Worm (Caenorhabditis elegans): ENCODE data around the gene oac-49.

oac-49 gene

ce11 chrV:19217675-19218074, at the start of gene oac-49:
Gene oac-49, plus strand, starts transcription at chrV:19217975.
- TF ChIP-seq lsy-2 (tag; optimal IDR thresholded peaks at IDR 0.05) (no peak), cnd-1 (tag; optimal IDR thresholded peaks at IDR 0.05) (no peak), M03D4.4 (tag; optimal IDR thresholded peaks at IDR 0.05) (no peak), snpc-4 (tag; optimal IDR thresholded peaks at IDR 0.05) (no peak), nhr-2 (tag; optimal IDR thresholded peaks at IDR 0.05) (no peak), zip-8 (tag; optimal IDR thresholded peaks at IDR 0.05) (no peak), sptf-1 (tag; optimal IDR thresholded peaks at IDR 0.05) (no peak), ceh-43 (GFP tag; optimal IDR thresholded peaks at IDR 0.05) (no peak), unc-62 (GFP tag; optimal IDR thresholded peaks at IDR 0.05) (no peak), ham-2 (GFP tag; optimal IDR thresholded peaks at IDR 0.05) (no peak)

DNA sequence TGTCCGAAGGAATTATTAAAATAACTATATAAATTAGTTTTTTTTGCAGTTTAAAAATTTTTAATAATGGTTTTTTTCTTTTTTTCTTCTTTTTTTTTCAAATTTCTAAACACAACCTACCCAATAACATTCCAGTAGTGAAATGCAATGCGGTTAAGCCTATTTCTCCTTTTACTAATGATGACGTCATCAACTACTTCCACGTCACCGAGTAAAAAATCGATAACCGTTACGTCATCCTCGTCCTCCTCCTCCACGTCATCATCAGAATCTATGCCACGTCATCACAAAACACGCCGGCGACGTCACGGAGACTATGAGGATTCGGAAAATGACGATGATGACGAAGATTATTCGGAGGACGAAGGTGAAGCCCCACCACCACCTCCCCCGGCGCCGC, 43.1 kb upstream of the oac-49 start, which contains the start of gene hot-2:
Gene hot-2, plus strand, starts transcription at position 134 of the 400 bp plus-strand sequence.
- TF ChIP-seq zip-8 (tag; optimal IDR thresholded peaks at IDR 0.05), result peak; percentile 98
- no peak for TF ChIP-seq pha-4 (tag; optimal IDR thresholded peaks at IDR 0.05)

DNA sequence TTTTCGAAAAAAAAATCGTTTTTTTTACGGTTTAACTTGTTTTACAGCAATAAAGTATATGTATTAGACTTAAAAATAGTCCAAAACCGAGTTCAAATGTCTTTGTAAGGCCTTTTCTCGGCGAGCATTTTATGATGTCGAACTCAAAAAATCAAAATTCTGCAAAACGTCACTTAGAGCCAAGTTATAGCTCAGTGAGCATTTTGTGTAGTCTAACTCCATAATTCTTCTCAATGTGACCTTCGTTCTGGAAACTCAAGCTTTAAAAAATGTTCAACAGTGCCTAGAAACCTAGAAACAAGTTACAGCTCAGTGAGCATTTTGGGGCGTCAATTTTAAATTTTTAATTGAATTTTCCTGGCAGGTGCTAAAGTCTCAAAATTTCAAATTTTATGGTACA, 42.1 kb upstream of the oac-49 start:
- TF ChIP-seq unc-120 (tag; optimal IDR thresholded peaks at IDR 0.05; ENCODE audit: poor library complexity, severe bottlenecking) (no peak), blmp-1 (tag; optimal IDR thresholded peaks at IDR 0.05) (no peak), ceh-83 (GFP tag; optimal IDR thresholded peaks at IDR 0.05) (no peak), drap-1 (GFP tag; optimal IDR thresholded peaks at IDR 0.05) (no peak), nhr-2 (tag; optimal IDR thresholded peaks at IDR 0.05) (no peak), nhr-76 (tag; optimal IDR thresholded peaks at IDR 0.05) (no peak), ham-2 (GFP tag; optimal IDR thresholded peaks at IDR 0.05) (no peak), unc-62 (GFP tag; optimal IDR thresholded peaks at IDR 0.05) (no peak), flh-1 (GFP tag; optimal IDR thresholded peaks at IDR 0.05) (no peak), snpc-4 (tag; optimal IDR thresholded peaks at IDR 0.05) (no peak), pha-4 (tag; optimal IDR thresholded peaks at IDR 0.05) (no peak), mep-1 (tag; optimal IDR thresholded peaks at IDR 0.05) (no peak)

- TF ChIP-seq blmp-1 (tag; optimal IDR thresholded peaks at IDR 0.05) (no peak), ces-1 (GFP tag; optimal IDR thresholded peaks at IDR 0.05) (peak; percentile 85)
These were observed 40.7 kb upstream of the oac-49 start for ce11 chrV:19177070-19177469.

- no peak for TF ChIP-seq elt-1 (tag; optimal IDR thresholded peaks at IDR 0.05; ENCODE audit: borderline replicate concordance, insufficient read depth)
These were observed 40.0 kb upstream of the oac-49 start for ce11 chrV:19177804-19178203.

DNA sequence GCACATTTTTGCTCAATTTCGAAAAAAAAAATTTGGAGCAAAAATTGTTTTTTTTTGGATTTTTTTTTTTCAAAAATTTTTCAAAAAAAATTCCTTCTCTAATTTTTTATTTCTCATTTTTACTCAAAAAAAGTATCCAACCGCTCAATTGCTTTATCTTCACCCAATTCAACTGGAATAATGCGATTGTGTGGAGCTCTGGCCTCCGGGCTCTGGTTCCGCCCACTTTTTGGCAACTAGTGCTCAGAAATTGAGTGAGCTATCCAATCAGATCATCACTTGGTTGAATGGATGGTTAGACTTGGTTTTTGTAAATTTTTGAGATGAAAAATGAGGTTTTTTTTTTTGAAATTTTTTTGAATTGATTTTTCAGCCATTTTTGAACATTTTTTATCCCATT, 38.9 kb upstream of the oac-49 start:
- no peak for TF ChIP-seq cnd-1 (tag; optimal IDR thresholded peaks at IDR 0.05)
- no peak for TF ChIP-seq hlh-1 (tag; optimal IDR thresholded peaks at IDR 0.05)
- TF ChIP-seq sem-2 (GFP tag; optimal IDR thresholded peaks at IDR 0.05), result no peak
- peak; percentile 70 for TF ChIP-seq ces-1 (GFP tag; optimal IDR thresholded peaks at IDR 0.05)

DNA sequence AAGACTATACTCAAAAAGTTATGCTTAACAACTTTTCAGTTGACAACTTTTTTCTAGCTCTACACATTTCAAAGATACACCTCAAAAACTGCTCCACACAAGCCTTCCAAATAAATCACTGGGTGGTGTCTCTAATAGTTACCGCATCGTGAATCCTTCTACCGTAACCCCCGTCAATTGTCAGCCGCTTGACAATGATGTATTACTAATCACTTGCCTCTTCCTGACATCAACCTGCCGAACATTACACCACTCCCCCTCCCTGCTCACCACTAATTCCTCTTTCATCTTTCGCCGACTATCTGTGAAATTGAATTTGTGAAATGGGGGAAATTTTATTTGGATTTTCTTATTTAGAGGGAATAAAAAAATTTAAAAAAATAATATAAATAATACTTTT, 36.1 kb upstream of the oac-49 start:
- TF ChIP-seq mep-1 (tag; optimal IDR thresholded peaks at IDR 0.05) (no peak), drap-1 (GFP tag; optimal IDR thresholded peaks at IDR 0.05) (no peak), zip-8 (tag; optimal IDR thresholded peaks at IDR 0.05) (no peak), lsy-2 (tag; optimal IDR thresholded peaks at IDR 0.05) (peak; percentile 45), unc-62 (GFP tag; optimal IDR thresholded peaks at IDR 0.05) (peak; percentile 83), ces-1 (GFP tag; optimal IDR thresholded peaks at IDR 0.05) (no peak), hlh-1 (tag; optimal IDR thresholded peaks at IDR 0.05) (peak; percentile 38)

ce11 chrV:19189963-19190597, 27.7 kb upstream of the oac-49 start, which contains the start of the genes Y39B6A.3 and pph-5:
Gene Y39B6A.3, minus strand, starts transcription at chrV:19190013.
Gene pph-5, plus strand, starts transcription at chrV:19190547.
- peak; percentile 13 for TF ChIP-seq lsy-2 (tag; optimal IDR thresholded peaks at IDR 0.05)
- no peak for TF ChIP-seq ceh-43 (GFP tag; optimal IDR thresholded peaks at IDR 0.05)
- TF ChIP-seq unc-120 (tag; optimal IDR thresholded peaks at IDR 0.05; ENCODE audit: poor library complexity, severe bottlenecking), result no peak
- TF ChIP-seq sem-2 (GFP tag; optimal IDR thresholded peaks at IDR 0.05), result no peak
- TF ChIP-seq sptf-1 (tag; optimal IDR thresholded peaks at IDR 0.05), result peak; percentile 13
- no peak for TF ChIP-seq zip-8 (tag; optimal IDR thresholded peaks at IDR 0.05)
- no peak for TF ChIP-seq flh-1 (GFP tag; optimal IDR thresholded peaks at IDR 0.05)
- TF ChIP-seq bed-3 (GFP tag; optimal IDR thresholded peaks at IDR 0.05), result no peak
- peak; percentile 20 for TF ChIP-seq ces-1 (GFP tag; optimal IDR thresholded peaks at IDR 0.05)
- no peak for TF ChIP-seq hlh-1 (tag; optimal IDR thresholded peaks at IDR 0.05)
- TF ChIP-seq ceh-83 (GFP tag; optimal IDR thresholded peaks at IDR 0.05), result no peak
- TF ChIP-seq elt-3 (tag; optimal IDR thresholded peaks at IDR 0.05), result no peak
- TF ChIP-seq M03D4.4 (tag; optimal IDR thresholded peaks at IDR 0.05), result no peak
- TF ChIP-seq lin-32 (GFP tag; optimal IDR thresholded peaks at IDR 0.05), result no peak
- no peak for TF ChIP-seq lin-13 (tag; optimal IDR thresholded peaks at IDR 0.05)
- TF ChIP-seq ham-2 (GFP tag; optimal IDR thresholded peaks at IDR 0.05), result no peak
- no peak for TF ChIP-seq cnd-1 (tag; optimal IDR thresholded peaks at IDR 0.05)
- TF ChIP-seq ztf-11 (tag; optimal IDR thresholded peaks at IDR 0.05), result no peak
- no peak for TF ChIP-seq mls-2 (tag; optimal IDR thresholded peaks at IDR 0.05)
- no peak for TF ChIP-seq unc-39 (tag; optimal IDR thresholded peaks at IDR 0.05)
- TF ChIP-seq elt-1 (tag; optimal IDR thresholded peaks at IDR 0.05; ENCODE audit: borderline replicate concordance, insufficient read depth), result no peak
- no peak for TF ChIP-seq drap-1 (GFP tag; optimal IDR thresholded peaks at IDR 0.05)
- no peak for TF ChIP-seq snpc-4 (tag; optimal IDR thresholded peaks at IDR 0.05)
- peak; percentile 57 for TF ChIP-seq nhr-237 (tag; optimal IDR thresholded peaks at IDR 0.05)
- TF ChIP-seq blmp-1 (tag; optimal IDR thresholded peaks at IDR 0.05), result no peak
- no peak for TF ChIP-seq mab-5 (tag; optimal IDR thresholded peaks at IDR 0.05)
- TF ChIP-seq mep-1 (tag; optimal IDR thresholded peaks at IDR 0.05), result peak; percentile 20

Data from whole organism, mixed stage, embryonic.